Worm (Caenorhabditis elegans): ENCODE measurements around the gene Y47D7A.11.

The Y47D7A.11 gene

DNA sequence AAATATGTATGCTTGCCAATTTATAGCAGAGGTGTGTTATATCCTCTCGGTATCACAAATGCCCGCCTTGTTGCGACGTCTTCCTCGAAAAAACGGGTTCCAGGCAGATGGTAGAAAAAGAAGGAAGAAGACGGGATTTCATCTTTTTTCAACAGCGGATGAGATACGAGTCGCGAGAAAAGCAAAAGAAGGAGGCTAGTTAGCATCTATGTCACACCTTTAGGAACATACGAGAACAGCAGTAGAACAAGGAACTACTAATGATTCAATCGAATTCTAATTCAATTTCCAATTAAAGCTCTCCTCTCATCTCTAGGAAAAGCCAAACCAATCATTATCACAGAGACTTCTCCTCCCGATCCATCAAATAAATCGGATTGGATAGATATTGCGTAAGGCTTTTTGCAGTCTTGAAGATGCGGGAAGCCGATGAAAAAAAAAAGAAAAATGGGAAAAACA is 13.5 kb downstream of the Y47D7A.11 start, which contains the start of gene grl-5:
TSS of gene grl-5 (minus strand) at position 51 of the 459 bp plus-strand sequence.
- no peak for TF ChIP-seq ceh-22 (tag; optimal IDR thresholded peaks at IDR 0.05)
- no peak for TF ChIP-seq syd-9 (tag; optimal IDR thresholded peaks at IDR 0.05)
- TF ChIP-seq dve-1 (tag; optimal IDR thresholded peaks at IDR 0.05), result no peak
- no peak for TF ChIP-seq rnt-1 (tag; optimal IDR thresholded peaks at IDR 0.05)
- no peak for TF ChIP-seq elt-2 (tag; optimal IDR thresholded peaks at IDR 0.05)
- TF ChIP-seq madf-2 (tag; optimal IDR thresholded peaks at IDR 0.05), result no peak
- TF ChIP-seq unc-3 (GFP tag; conservative IDR thresholded peaks at IDR 0.05), result no peak
- TF ChIP-seq unc-3 (tag; optimal IDR thresholded peaks at IDR 0.05), result no peak
- TF ChIP-seq ttx-3 (tag; optimal IDR thresholded peaks at IDR 0.05), result no peak
- TF ChIP-seq ceh-14 (tag; optimal IDR thresholded peaks at IDR 0.05), result no peak
- TF ChIP-seq ceh-19 (GFP tag; optimal IDR thresholded peaks at IDR 0.05), result no peak
- no peak for TF ChIP-seq C08G9.2 (tag; optimal IDR thresholded peaks at IDR 0.05)
- no peak for TF ChIP-seq nhr-232 (tag; optimal IDR thresholded peaks at IDR 0.05)

ce11 chrV:4411714-4412113 is 16.4 kb downstream of the Y47D7A.11 start, which contains the start of gene Y47D7A.17:
Gene Y47D7A.17, minus strand, starts transcription at chrV:4411814.
- no peak for TF ChIP-seq ceh-2 (tag; optimal IDR thresholded peaks at IDR 0.05)
- TF ChIP-seq sox-2 (GFP tag; IDR thresholded peaks at IDR 0.05), result no peak
- TF ChIP-seq pha-2 (tag; optimal IDR thresholded peaks at IDR 0.05), result no peak
- no peak for TF ChIP-seq unc-42 (tag; optimal IDR thresholded peaks at IDR 0.05)
- no peak for TF ChIP-seq sdc-2 (tag; optimal IDR thresholded peaks at IDR 0.05)
- TF ChIP-seq zip-5 (tag; optimal IDR thresholded peaks at IDR 0.05), result no peak
- TF ChIP-seq ceh-30 (tag; optimal IDR thresholded peaks at IDR 0.05), result no peak
- TF ChIP-seq nhr-11 (tag; optimal IDR thresholded peaks at IDR 0.05), result no peak
- TF ChIP-seq Y22D7AL.16 (tag; optimal IDR thresholded peaks at IDR 0.05), result no peak
- no peak for TF ChIP-seq ets-4 (tag; optimal IDR thresholded peaks at IDR 0.05)
- TF ChIP-seq syd-9 (tag; optimal IDR thresholded peaks at IDR 0.05), result no peak
- no peak for TF ChIP-seq ceh-22 (tag; optimal IDR thresholded peaks at IDR 0.05)

DNA sequence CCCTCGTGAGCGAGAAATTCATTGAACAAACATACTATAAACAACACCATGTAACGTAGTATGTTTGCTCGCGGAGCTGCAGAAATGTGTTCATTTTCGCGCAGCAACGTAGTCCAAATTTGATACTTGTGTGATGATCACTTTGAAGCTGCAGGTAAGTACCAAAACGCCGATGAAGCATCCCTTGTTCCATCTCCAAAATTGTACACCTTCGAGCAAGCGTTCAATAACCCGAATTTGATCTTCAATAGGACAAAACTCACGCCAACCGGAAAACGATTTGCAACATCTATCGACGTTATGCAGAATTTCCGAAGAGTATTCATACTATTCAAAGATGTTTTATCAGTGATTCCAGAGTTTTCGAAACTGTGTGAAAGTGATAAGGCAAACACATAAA is 17.5 kb downstream of the Y47D7A.11 start, which contains the start of gene Y47D7A.3:
TSS of gene Y47D7A.3 (plus strand) at position 301 of the 400 bp plus-strand sequence.
- TF ChIP-seq C38D4.7 (GFP tag; optimal IDR thresholded peaks at IDR 0.05), result no peak
- TF ChIP-seq dve-1 (tag; optimal IDR thresholded peaks at IDR 0.05), result no peak
- TF ChIP-seq odd-2 (tag; optimal IDR thresholded peaks at IDR 0.05), result no peak
- no peak for TF ChIP-seq C08G9.2 (tag; optimal IDR thresholded peaks at IDR 0.05)
- TF ChIP-seq ama-1 (optimal IDR thresholded peaks at IDR 0.05), result no peak
- no peak for TF ChIP-seq hlh-30 (tag; optimal IDR thresholded peaks at IDR 0.05; ENCODE audit: insufficient read depth)
- no peak for TF ChIP-seq F13H6.1 (tag; optimal IDR thresholded peaks at IDR 0.05)
- no peak for TF ChIP-seq pax-1 (tag; optimal IDR thresholded peaks at IDR 0.05)
- TF ChIP-seq ets-4 (tag; optimal IDR thresholded peaks at IDR 0.05), result no peak
- no peak for TF ChIP-seq che-1 (tag; optimal IDR thresholded peaks at IDR 0.05)
- TF ChIP-seq elt-4 (tag; optimal IDR thresholded peaks at IDR 0.05), result no peak

ce11 chrV:4407519-4407918 is 20.6 kb downstream of the Y47D7A.11 start, which contains the start of gene nhr-118:
Gene nhr-118, plus strand, starts transcription at chrV:4407819.
- TF ChIP-seq eyg-1 (tag; optimal IDR thresholded peaks at IDR 0.05) (no peak), C08G9.2 (tag; optimal IDR thresholded peaks at IDR 0.05) (no peak), pros-1 (tag; optimal IDR thresholded peaks at IDR 0.05) (no peak), lim-6 (tag; optimal IDR thresholded peaks at IDR 0.05) (no peak), nhr-11 (tag; optimal IDR thresholded peaks at IDR 0.05) (no peak), T23F11.4 (GFP tag; optimal IDR thresholded peaks at IDR 0.05) (no peak), dve-1 (tag; optimal IDR thresholded peaks at IDR 0.05) (no peak), ahr-1 (tag; optimal IDR thresholded peaks at IDR 0.05) (no peak), pha-4 (tag; optimal IDR thresholded peaks at IDR 0.05) (no peak), dmd-4 (tag; optimal IDR thresholded peaks at IDR 0.05; ENCODE audit: borderline replicate concordance) (no peak), ceh-9 (tag; optimal IDR thresholded peaks at IDR 0.05) (no peak), sdc-2 (tag; optimal IDR thresholded peaks at IDR 0.05) (no peak), ama-1 (optimal IDR thresholded peaks at IDR 0.05) (no peak), pqm-1 (tag; optimal IDR thresholded peaks at IDR 0.05) (no peak)

Data from whole organism, late embryonic.